Fruit fly (Drosophila melanogaster): ENCODE results near the gene EMC1.

The EMC1 gene

DNA sequence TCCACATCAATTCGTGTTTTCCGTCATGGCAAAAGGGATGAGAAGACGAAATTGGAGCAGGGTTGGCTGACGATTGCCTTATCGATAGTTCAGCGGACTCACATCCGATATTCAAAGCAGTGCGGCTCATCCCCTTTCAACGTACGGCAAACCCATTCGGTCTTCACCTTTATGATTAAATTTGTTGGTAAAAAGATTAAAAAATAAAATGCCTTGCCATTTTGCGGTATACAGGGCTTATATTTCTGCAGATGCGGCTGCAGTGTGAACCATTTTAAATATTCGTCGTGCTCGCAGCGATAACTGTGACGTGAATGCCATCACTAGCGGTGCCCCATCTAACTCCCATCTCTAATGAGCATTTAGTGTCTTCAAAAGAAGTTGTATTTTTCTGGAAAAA is at the start of gene EMC1, which contains the start of gene Taf7:
EMC1 (minus strand) TSS at position 53 of the 400 bp plus-strand sequence.
Taf7 (plus strand) TSS at position 23 of the 400 bp plus-strand sequence.
- TF ChIP-seq kay (GFP tag; ENCODE audit: borderline replicate concordance) (no peak), pad (GFP tag; optimal IDR thresholded peaks at IDR 0.05) (peak; percentile 19), toe (GFP tag; optimal IDR thresholded peaks at IDR 0.05) (peak; percentile 73), CG11617 (GFP tag; optimal IDR thresholded peaks at IDR 0.05) (peak; percentile 30), CG7045 (GFP tag; optimal IDR thresholded peaks at IDR 0.05) (no peak), bab1 (GFP tag; optimal IDR thresholded peaks at IDR 0.05) (peak; percentile 32), cnc (optimal IDR thresholded peaks at IDR 0.05) (no peak), Mnt (GFP tag; optimal IDR thresholded peaks at IDR 0.05) (peak; percentile 58), CG5204 (GFP tag; optimal IDR thresholded peaks at IDR 0.05) (no peak), tj (GFP tag; optimal IDR thresholded peaks at IDR 0.05) (peak; percentile 53), CG33017 (tag; optimal IDR thresholded peaks at IDR 0.05) (no peak), CG1620 (GFP tag; optimal IDR thresholded peaks at IDR 0.05) (peak; percentile 35), CG7101 (tag; optimal IDR thresholded peaks at IDR 0.05) (peak; percentile 31), ovo (GFP tag; optimal IDR thresholded peaks at IDR 0.05) (no peak), Crg-1 (GFP tag; optimal IDR thresholded peaks at IDR 0.05) (no peak), Hr96 (GFP tag; optimal IDR thresholded peaks at IDR 0.05) (peak; percentile 66), cic (GFP tag; optimal IDR thresholded peaks at IDR 0.05) (no peak), CG14711 (tag; optimal IDR thresholded peaks at IDR 0.05) (peak; percentile 36), CG12768 (GFP tag; optimal IDR thresholded peaks at IDR 0.05) (no peak), Clk (GFP tag; optimal IDR thresholded peaks at IDR 0.05) (no peak)

DNA sequence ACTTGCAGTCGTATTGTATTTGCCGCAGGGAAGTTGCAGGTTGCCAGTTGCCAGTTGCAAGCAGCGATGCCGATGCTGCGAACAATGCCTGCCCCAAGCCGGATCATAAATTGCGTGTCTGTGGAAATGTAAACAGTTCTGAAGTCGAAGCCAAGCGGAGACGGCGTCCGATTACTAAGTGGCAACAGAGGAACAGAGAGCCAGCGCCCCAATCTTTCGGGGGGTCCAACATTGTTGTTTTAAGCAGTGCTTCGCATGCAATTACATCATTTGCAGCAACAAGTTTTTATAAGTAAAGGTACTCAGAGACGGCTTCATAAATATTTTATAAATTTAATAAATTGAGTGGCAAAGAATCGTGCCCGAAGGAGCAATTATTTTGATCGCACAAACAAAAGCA is 47.3 kb upstream of the EMC1 start:
- TF ChIP-seq CG12768 (GFP tag; optimal IDR thresholded peaks at IDR 0.05) (no peak), CG33017 (tag; optimal IDR thresholded peaks at IDR 0.05) (no peak), ovo (GFP tag; optimal IDR thresholded peaks at IDR 0.05) (no peak), Clk (GFP tag; optimal IDR thresholded peaks at IDR 0.05) (no peak), Hr96 (GFP tag; optimal IDR thresholded peaks at IDR 0.05) (no peak)

DNA sequence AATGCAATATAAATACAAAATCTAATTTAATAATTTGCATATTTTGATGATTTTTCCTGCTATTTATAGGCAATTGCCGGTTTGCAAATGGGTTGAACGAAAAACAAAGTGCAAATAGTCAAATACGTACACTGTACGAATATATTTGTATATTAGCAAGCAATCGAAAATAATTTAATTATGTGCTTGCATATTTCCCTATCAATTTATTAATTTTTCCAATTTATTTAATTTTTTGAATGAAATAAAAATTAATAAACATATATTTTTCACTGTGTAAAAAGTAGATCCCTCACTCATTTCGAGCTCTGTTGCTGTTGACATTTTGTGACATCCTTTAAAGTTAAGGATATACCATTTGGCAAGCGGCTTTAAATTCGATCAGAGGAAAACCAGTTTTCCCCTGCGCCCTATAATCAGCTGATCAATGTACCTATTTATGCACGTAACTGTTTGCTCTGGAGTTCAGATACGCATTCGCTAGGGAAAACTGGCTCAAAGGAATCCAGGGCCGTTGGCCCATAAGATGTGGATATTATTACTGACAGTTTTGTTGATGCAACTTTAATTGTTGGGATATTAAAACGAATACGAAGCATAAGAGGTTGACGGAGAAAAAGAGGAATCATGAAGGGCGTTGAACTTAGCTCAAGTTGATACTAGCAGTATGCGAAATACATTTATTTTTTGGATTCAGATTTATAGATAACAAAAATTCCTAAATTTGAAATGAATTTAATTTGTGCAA is 46.1 kb upstream of the EMC1 start:
- TF ChIP-seq kay (GFP tag; ENCODE audit: borderline replicate concordance) (no peak), bab1 (GFP tag; optimal IDR thresholded peaks at IDR 0.05) (no peak), CG7101 (tag; optimal IDR thresholded peaks at IDR 0.05) (no peak), CG12768 (GFP tag; optimal IDR thresholded peaks at IDR 0.05) (no peak), Clk (GFP tag; optimal IDR thresholded peaks at IDR 0.05) (no peak), toe (GFP tag; optimal IDR thresholded peaks at IDR 0.05) (no peak), CG1620 (GFP tag; optimal IDR thresholded peaks at IDR 0.05) (no peak), Mnt (GFP tag; optimal IDR thresholded peaks at IDR 0.05) (no peak), Crg-1 (GFP tag; optimal IDR thresholded peaks at IDR 0.05) (no peak), CG5204 (GFP tag; optimal IDR thresholded peaks at IDR 0.05) (no peak), CG14711 (tag; optimal IDR thresholded peaks at IDR 0.05) (no peak)

DNA sequence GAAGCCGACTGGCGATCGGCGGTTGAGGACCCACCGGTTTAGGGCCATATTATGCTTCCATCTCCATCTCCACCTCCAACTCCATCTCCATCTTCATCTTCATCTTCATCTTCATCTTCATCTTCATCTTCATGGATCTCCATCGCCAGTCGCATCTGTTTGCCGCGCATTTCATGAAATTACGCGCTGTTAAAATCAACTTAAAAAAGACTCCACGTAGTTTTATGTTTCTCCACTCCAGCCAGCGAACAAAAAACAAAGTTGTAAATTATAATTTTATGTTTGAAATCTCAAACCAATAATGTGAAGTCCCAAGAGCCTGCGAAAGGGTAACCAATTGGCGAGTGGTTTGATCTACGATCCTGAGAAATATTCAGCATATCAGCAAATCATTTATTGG is 43.0 kb upstream of the EMC1 start:
- no peak for TF ChIP-seq cic (GFP tag; optimal IDR thresholded peaks at IDR 0.05)
- TF ChIP-seq CG11617 (GFP tag; optimal IDR thresholded peaks at IDR 0.05): no peak
- TF ChIP-seq CG1620 (GFP tag; optimal IDR thresholded peaks at IDR 0.05): no peak
- no peak for TF ChIP-seq CG5204 (GFP tag; optimal IDR thresholded peaks at IDR 0.05)
- no peak for TF ChIP-seq Crg-1 (GFP tag; optimal IDR thresholded peaks at IDR 0.05)
- TF ChIP-seq CG14711 (tag; optimal IDR thresholded peaks at IDR 0.05): no peak
- no peak for TF ChIP-seq toe (GFP tag; optimal IDR thresholded peaks at IDR 0.05)
- TF ChIP-seq tj (GFP tag; optimal IDR thresholded peaks at IDR 0.05): no peak
- TF ChIP-seq Clk (GFP tag; optimal IDR thresholded peaks at IDR 0.05): no peak

DNA sequence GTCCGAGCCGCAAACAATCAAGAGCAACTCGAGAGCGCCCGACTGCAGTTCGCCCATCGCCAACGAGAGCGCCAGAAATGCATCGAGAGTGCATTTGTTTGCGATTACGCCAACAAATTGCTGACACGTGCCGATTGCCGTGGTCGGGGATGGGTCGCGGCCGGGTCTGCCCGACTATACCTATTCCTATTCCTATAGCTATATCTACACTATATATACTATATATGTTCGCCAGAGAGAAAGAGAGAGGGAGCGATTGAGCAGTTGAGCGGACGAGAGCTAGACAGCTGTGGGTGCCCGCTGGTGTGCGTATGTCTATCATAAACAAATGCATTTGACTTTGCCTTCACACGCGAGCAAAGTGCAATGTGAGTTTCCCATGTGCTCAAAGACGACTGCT is 40.2 kb upstream of the EMC1 start:
- TF ChIP-seq bab1 (GFP tag; optimal IDR thresholded peaks at IDR 0.05) (peak; percentile 50), Crg-1 (GFP tag; optimal IDR thresholded peaks at IDR 0.05) (no peak), CG7045 (GFP tag; optimal IDR thresholded peaks at IDR 0.05) (peak; percentile 4), cic (GFP tag; optimal IDR thresholded peaks at IDR 0.05) (peak; percentile 92), CG14711 (tag; optimal IDR thresholded peaks at IDR 0.05) (peak; percentile 18), cnc (optimal IDR thresholded peaks at IDR 0.05) (no peak), kay (GFP tag; ENCODE audit: borderline replicate concordance) (peak; percentile 97), CG12768 (GFP tag; optimal IDR thresholded peaks at IDR 0.05) (peak; percentile 83), CG5204 (GFP tag; optimal IDR thresholded peaks at IDR 0.05) (no peak), Hr96 (GFP tag; optimal IDR thresholded peaks at IDR 0.05) (peak; percentile 44), CG33017 (tag; optimal IDR thresholded peaks at IDR 0.05) (peak; percentile 40), pad (GFP tag; optimal IDR thresholded peaks at IDR 0.05) (peak; percentile 28), CG7101 (tag; optimal IDR thresholded peaks at IDR 0.05) (peak; percentile 5), CG11617 (GFP tag; optimal IDR thresholded peaks at IDR 0.05) (peak; percentile 24), ovo (GFP tag; optimal IDR thresholded peaks at IDR 0.05) (no peak), Mnt (GFP tag; optimal IDR thresholded peaks at IDR 0.05) (peak; percentile 96), toe (GFP tag; optimal IDR thresholded peaks at IDR 0.05) (peak; percentile 41), Clk (GFP tag; optimal IDR thresholded peaks at IDR 0.05) (peak; percentile 52), CG1620 (GFP tag; optimal IDR thresholded peaks at IDR 0.05) (no peak), tj (GFP tag; optimal IDR thresholded peaks at IDR 0.05) (peak; percentile 80)

DNA sequence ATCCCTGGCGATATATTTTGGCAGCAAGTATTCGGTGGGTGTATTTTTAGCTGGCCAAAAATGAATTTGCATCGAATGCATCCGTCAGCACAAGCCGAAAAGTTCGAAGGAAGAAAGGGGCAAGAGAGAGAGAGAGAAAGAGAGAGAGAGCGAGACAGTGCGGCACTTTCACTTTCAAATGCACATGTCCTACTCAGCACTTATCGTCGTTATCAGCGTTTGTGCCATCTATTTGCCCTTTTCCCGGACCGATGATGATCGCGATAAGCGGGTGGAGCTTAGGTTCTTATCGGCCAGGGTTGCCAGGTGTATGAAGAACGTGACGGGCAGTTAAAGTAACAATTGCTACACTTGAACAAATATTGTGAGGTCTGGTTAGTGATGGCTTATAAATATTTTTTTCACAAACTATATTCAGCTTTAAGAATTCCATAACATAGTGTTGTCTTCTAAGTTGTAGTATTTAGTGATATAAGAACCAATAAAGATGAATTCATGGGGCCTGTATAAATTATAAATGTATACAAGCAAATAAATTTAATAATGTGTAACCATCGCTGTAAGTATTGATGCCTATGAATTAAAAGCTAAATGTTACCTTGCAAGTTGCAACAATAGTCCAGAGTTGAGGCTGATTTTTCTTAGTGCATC is 37.7 kb upstream of the EMC1 start:
- TF ChIP-seq CG33017 (tag; optimal IDR thresholded peaks at IDR 0.05) (peak; percentile 68), Mnt (GFP tag; optimal IDR thresholded peaks at IDR 0.05) (peak; percentile 46), cnc (optimal IDR thresholded peaks at IDR 0.05) (peak in 1 of 2 experiments; percentile 14), CG11617 (GFP tag; optimal IDR thresholded peaks at IDR 0.05) (peak; percentile 80), cic (GFP tag; optimal IDR thresholded peaks at IDR 0.05) (peak; percentile 15), kay (GFP tag; ENCODE audit: borderline replicate concordance) (no peak), CG7101 (tag; optimal IDR thresholded peaks at IDR 0.05) (peak; percentile 64), bab1 (GFP tag; optimal IDR thresholded peaks at IDR 0.05) (no peak), Clk (GFP tag; optimal IDR thresholded peaks at IDR 0.05) (no peak), ovo (GFP tag; optimal IDR thresholded peaks at IDR 0.05) (no peak), toe (GFP tag; optimal IDR thresholded peaks at IDR 0.05) (no peak), CG5204 (GFP tag; optimal IDR thresholded peaks at IDR 0.05) (peak; percentile 68), Crg-1 (GFP tag; optimal IDR thresholded peaks at IDR 0.05) (no peak), pad (GFP tag; optimal IDR thresholded peaks at IDR 0.05) (peak; percentile 16), tj (GFP tag; optimal IDR thresholded peaks at IDR 0.05) (peak; percentile 51), CG12768 (GFP tag; optimal IDR thresholded peaks at IDR 0.05) (peak; percentile 65), CG7045 (GFP tag; optimal IDR thresholded peaks at IDR 0.05) (peak; percentile 5), CG1620 (GFP tag; optimal IDR thresholded peaks at IDR 0.05) (no peak), Hr96 (GFP tag; optimal IDR thresholded peaks at IDR 0.05) (peak; percentile 26), CG14711 (tag; optimal IDR thresholded peaks at IDR 0.05) (peak; percentile 85)
